4 fruit fly cellular contexts compared by ENCODE assay signal in genomic region chr3R:8927052-8927816, dm6.
A peak's percentile ranks its signal among the peaks of the same experiment; 100 is the strongest.
TF ChIP-seq lines count a peak whose summit lies in the region.

No protein-coding gene starts in this region.

- TF ChIP-seq CTCF in whole organism, embryonic (GFP tag; optimal IDR thresholded peaks at IDR 0.05; lab: Kevin White, UChicago), result no peak

TF ChIP-seq in whole organism, embryonic, 481 proteins besides CTCF, POLR2A, EP300 and RAD21 (continues in another document):
- peak; percentile 43; the same call in 1 of the 2 replicates for TF ChIP-seq aop (GFP tag; IDR thresholded peaks at IDR 0.05; lab: Robert Waterston, UW)
- TF ChIP-seq maf-S (GFP tag; optimal IDR thresholded peaks at IDR 0.05; lab: Kevin White, UChicago), result peak; percentile 40
- TF ChIP-seq Dll (GFP tag; IDR thresholded peaks at IDR 0.05; lab: Robert Waterston, UW; ENCODE audit: partially characterized antibody), result 0 out of 4 replicates have a peak, but pooled peaks have one; percentile 9
- TF ChIP-seq pros (GFP tag; optimal IDR thresholded peaks at IDR 0.05; lab: Kevin White, UChicago), result peak; percentile 73
- TF ChIP-seq pfk (GFP tag; optimal IDR thresholded peaks at IDR 0.05; lab: Kevin White, UChicago), result peak; percentile 99
- TF ChIP-seq CG12744 (GFP tag; optimal IDR thresholded peaks at IDR 0.05; lab: Kevin White, UChicago), result peak; percentile 26
- peak; percentile 30 for TF ChIP-seq kni (GFP tag; optimal IDR thresholded peaks at IDR 0.05; lab: Kevin White, UChicago)
- peak; percentile 69 for TF ChIP-seq CG15479 (GFP tag; optimal IDR thresholded peaks at IDR 0.05; lab: Kevin White, UChicago)
- TF ChIP-seq ind (GFP tag; optimal IDR thresholded peaks at IDR 0.05; lab: Kevin White, UChicago), result no peak
- peak; percentile 96 for TF ChIP-seq nom (GFP tag; optimal IDR thresholded peaks at IDR 0.05; lab: Kevin White, UChicago)
- TF ChIP-seq Abd-B (GFP tag; optimal IDR thresholded peaks at IDR 0.05; lab: Kevin White, UChicago), result no peak
- TF ChIP-seq Sry-δ (GFP tag; optimal IDR thresholded peaks at IDR 0.05; lab: Kevin White, UChicago), result no peak
- no peak for TF ChIP-seq row (GFP tag; IDR thresholded peaks at IDR 0.05; lab: Robert Waterston, UW)
- peak; percentile 90; the same call in 2 of the 3 replicates for TF ChIP-seq CG2199 (GFP tag; IDR thresholded peaks at IDR 0.05; lab: Robert Waterston, UW)
- peak; percentile 97 for TF ChIP-seq CG4360 (GFP tag; IDR thresholded peaks at IDR 0.05; lab: Robert Waterston, UW)
- no peak for TF ChIP-seq CG12299 (tag; optimal IDR thresholded peaks at IDR 0.05; lab: Kevin White, UChicago)
- TF ChIP-seq CG8765 (GFP tag; IDR thresholded peaks at IDR 0.05; lab: Robert Waterston, UW), result no peak
- TF ChIP-seq sqz (GFP tag; optimal IDR thresholded peaks at IDR 0.05; lab: Kevin White, UChicago), result peak; percentile 90
- TF ChIP-seq CG4730 (GFP tag; IDR thresholded peaks at IDR 0.05; lab: Robert Waterston, UW), result no peak
- TF ChIP-seq p53 (GFP tag; optimal IDR thresholded peaks at IDR 0.05; lab: Kevin White, UChicago), result no peak
- TF ChIP-seq trh (GFP tag; optimal IDR thresholded peaks at IDR 0.05; lab: Kevin White, UChicago), result no peak
- TF ChIP-seq crol (GFP tag; IDR thresholded peaks at IDR 0.05; lab: Robert Waterston, UW), result peak; percentile 24; the same call in 1 of the 2 replicates

TF ChIP-seq in whole organism, prepupa, 60 proteins besides CTCF, POLR2A, EP300 and RAD21 (continues in another document):
- TF ChIP-seq Sox15 (GFP tag; optimal IDR thresholded peaks at IDR 0.05; lab: Kevin White, UChicago), result no peak
- TF ChIP-seq salr (GFP tag; optimal IDR thresholded peaks at IDR 0.05; lab: Kevin White, UChicago), result peak in 1 of 2 experiments; percentile 23
- peak; percentile 7; the same call in 1 of the 3 replicates for TF ChIP-seq eg (GFP tag; IDR thresholded peaks at IDR 0.05; lab: Robert Waterston, UW)
- TF ChIP-seq CG3919 (GFP tag; optimal IDR thresholded peaks at IDR 0.05; lab: Kevin White, UChicago), result no peak
- TF ChIP-seq spab (GFP tag; optimal IDR thresholded peaks at IDR 0.05; lab: Kevin White, UChicago), result peak; percentile 78
- TF ChIP-seq Smox (GFP tag; optimal IDR thresholded peaks at IDR 0.05; lab: Kevin White, UChicago), result no peak
- no peak for TF ChIP-seq Blimp-1 (GFP tag; optimal IDR thresholded peaks at IDR 0.05; lab: Kevin White, UChicago)
- peak; percentile 69 for TF ChIP-seq CG1621 (tag; optimal IDR thresholded peaks at IDR 0.05; lab: Kevin White, UChicago)
- no peak for TF ChIP-seq Lpt (GFP tag; optimal IDR thresholded peaks at IDR 0.05; lab: Kevin White, UChicago)
- TF ChIP-seq CG16779 (tag; optimal IDR thresholded peaks at IDR 0.05; lab: Kevin White, UChicago), result peak; percentile 59
- TF ChIP-seq CG6808 (GFP tag; optimal IDR thresholded peaks at IDR 0.05; lab: Kevin White, UChicago), result peak; percentile 70
- no peak for TF ChIP-seq CG8319 (GFP tag; optimal IDR thresholded peaks at IDR 0.05; lab: Kevin White, UChicago)
- no peak for TF ChIP-seq Sox14 (GFP tag; optimal IDR thresholded peaks at IDR 0.05; lab: Kevin White, UChicago)
- peak; percentile 92 for TF ChIP-seq CG6854 (GFP tag; optimal IDR thresholded peaks at IDR 0.05; lab: Kevin White, UChicago)
- peak; percentile 78 for TF ChIP-seq Ets96B (tag; optimal IDR thresholded peaks at IDR 0.05; lab: Kevin White, UChicago)
- no peak for TF ChIP-seq CG8632 (GFP tag; optimal IDR thresholded peaks at IDR 0.05; lab: Kevin White, UChicago)
- TF ChIP-seq Hr38 (GFP tag; optimal IDR thresholded peaks at IDR 0.05; lab: Kevin White, UChicago), result no peak
- no peak for TF ChIP-seq pdm3 (GFP tag; optimal IDR thresholded peaks at IDR 0.05; lab: Kevin White, UChicago)
- TF ChIP-seq CG11762 (GFP tag; optimal IDR thresholded peaks at IDR 0.05; lab: Kevin White, UChicago; ENCODE audit: insufficient read depth), result no peak
- peak; percentile 76 for TF ChIP-seq CG10669 (GFP tag; optimal IDR thresholded peaks at IDR 0.05; lab: Kevin White, UChicago)
- peak; percentile 53 for TF ChIP-seq CG3032 (tag; optimal IDR thresholded peaks at IDR 0.05; lab: Kevin White, UChicago)
- TF ChIP-seq dsx (GFP tag; optimal IDR thresholded peaks at IDR 0.05; lab: Kevin White, UChicago; ENCODE audit: poor library complexity, severe bottlenecking), result peak; percentile 75
- TF ChIP-seq CG11902 (GFP tag; optimal IDR thresholded peaks at IDR 0.05; lab: Kevin White, UChicago), result no peak

TF ChIP-seq in whole organism, pupa, 21 proteins besides CTCF, POLR2A, EP300 and RAD21:
- TF ChIP-seq gl (tag; optimal IDR thresholded peaks at IDR 0.05; lab: Kevin White, UChicago) (peak; percentile 99), EcR (GFP tag; optimal IDR thresholded peaks at IDR 0.05; lab: Kevin White, UChicago) (peak; percentile 88), CG4496 (GFP tag; IDR thresholded peaks at IDR 0.05; lab: Robert Waterston, UW) (peak; percentile 31), Snoo (tag; optimal IDR thresholded peaks at IDR 0.05; lab: Kevin White, UChicago) (no peak), CG10348 (GFP tag; IDR thresholded peaks at IDR 0.05; lab: Robert Waterston, UW) (no peak), CG13204 (GFP tag; optimal IDR thresholded peaks at IDR 0.05; lab: Kevin White, UChicago) (peak; percentile 87), Pif1A (GFP tag; optimal IDR thresholded peaks at IDR 0.05; lab: Kevin White, UChicago) (no peak), CG17806 (tag; optimal IDR thresholded peaks at IDR 0.05; lab: Kevin White, UChicago) (peak; percentile 76), CG14655 (GFP tag; optimal IDR thresholded peaks at IDR 0.05; lab: Kevin White, UChicago) (no peak), rn (GFP tag; IDR thresholded peaks at IDR 0.05; lab: Robert Waterston, UW) (no peak), CG8301 (tag; optimal IDR thresholded peaks at IDR 0.05; lab: Kevin White, UChicago) (no peak), CG8159 (tag; optimal IDR thresholded peaks at IDR 0.05; lab: Kevin White, UChicago) (no peak), Pif1B (GFP tag; optimal IDR thresholded peaks at IDR 0.05; lab: Kevin White, UChicago) (no peak), CG15710 (tag; optimal IDR thresholded peaks at IDR 0.05; lab: Kevin White, UChicago) (peak; percentile 58), CG12605 (GFP tag; IDR thresholded peaks at IDR 0.05; lab: Robert Waterston, UW) (peak; percentile 60; the same call in 1 of the 2 replicates), CG34367 (tag; optimal IDR thresholded peaks at IDR 0.05; lab: Kevin White, UChicago) (peak; percentile 67), CG9948 (tag; optimal IDR thresholded peaks at IDR 0.05; lab: Kevin White, UChicago) (peak; percentile 22), Ets98B (GFP tag; IDR thresholded peaks at IDR 0.05; lab: Robert Waterston, UW) (no peak), fd96Ca (GFP tag; IDR thresholded peaks at IDR 0.05; lab: Robert Waterston, UW) (0 out of 3 replicates have a peak, but pooled peaks have one; percentile 28), D1 (tag; optimal IDR thresholded peaks at IDR 0.05; lab: Kevin White, UChicago) (peak; percentile 46), CG32121 (GFP tag; IDR thresholded peaks at IDR 0.05; lab: Robert Waterston, UW) (no peak)

TF ChIP-seq in whole organism, wandering third instar larva, 38 proteins besides CTCF, POLR2A, EP300 and RAD21:
- no peak for TF ChIP-seq Jra (GFP tag; optimal IDR thresholded peaks at IDR 0.05; lab: Kevin White, UChicago)
- peak; percentile 16 for TF ChIP-seq Dif (GFP tag; optimal IDR thresholded peaks at IDR 0.05; lab: Kevin White, UChicago; ENCODE audit: partially characterized antibody)
- peak; percentile 18 for TF ChIP-seq Hr83 (GFP tag; optimal IDR thresholded peaks at IDR 0.05; lab: Kevin White, UChicago; ENCODE audit: poor library complexity, severe bottlenecking)
- TF ChIP-seq dl (GFP tag; optimal IDR thresholded peaks at IDR 0.05; lab: Kevin White, UChicago; ENCODE audit: insufficient read depth in 1 of 2, partially characterized antibody in 2 of 2), result no peak
- no peak for TF ChIP-seq Hr78 (GFP tag; optimal IDR thresholded peaks at IDR 0.05; lab: Kevin White, UChicago)
- TF ChIP-seq Dfd (GFP tag; optimal IDR thresholded peaks at IDR 0.05; lab: Kevin White, UChicago), result no peak
- no peak for TF ChIP-seq fru (GFP tag; optimal IDR thresholded peaks at IDR 0.05; lab: Kevin White, UChicago)
- no peak for TF ChIP-seq lola (GFP tag; optimal IDR thresholded peaks at IDR 0.05; lab: Kevin White, UChicago)
- TF ChIP-seq HLH106 (tag; optimal IDR thresholded peaks at IDR 0.05; lab: Kevin White, UChicago), result no peak
- TF ChIP-seq Vsx2 (GFP tag; optimal IDR thresholded peaks at IDR 0.05; lab: Kevin White, UChicago; ENCODE audit: partially characterized antibody), result peak; percentile 2
- no peak for TF ChIP-seq tai (GFP tag; optimal IDR thresholded peaks at IDR 0.05; lab: Kevin White, UChicago)
- TF ChIP-seq Myc (optimal IDR thresholded peaks at IDR 0.05; lab: Kevin White, UChicago), result no peak
- TF ChIP-seq OdsH (GFP tag; optimal IDR thresholded peaks at IDR 0.05; lab: Kevin White, UChicago), result no peak
- no peak for TF ChIP-seq ey (GFP tag; optimal IDR thresholded peaks at IDR 0.05; lab: Kevin White, UChicago)
- TF ChIP-seq CG32264 (GFP tag; optimal IDR thresholded peaks at IDR 0.05; lab: Kevin White, UChicago), result no peak
- TF ChIP-seq woc (GFP tag; optimal IDR thresholded peaks at IDR 0.05; lab: Kevin White, UChicago), result no peak
- no peak for TF ChIP-seq brk (GFP tag; optimal IDR thresholded peaks at IDR 0.05; lab: Kevin White, UChicago)
- peak; percentile 60 for TF ChIP-seq Sp1 (GFP tag; optimal IDR thresholded peaks at IDR 0.05; lab: Kevin White, UChicago)
- peak; percentile 20 for TF ChIP-seq CG9705 (GFP tag; optimal IDR thresholded peaks at IDR 0.05; lab: Kevin White, UChicago)
- no peak for TF ChIP-seq dmrt93B (GFP tag; optimal IDR thresholded peaks at IDR 0.05; lab: Kevin White, UChicago)
- no peak for TF ChIP-seq Abd-B (GFP tag; optimal IDR thresholded peaks at IDR 0.05; lab: Kevin White, UChicago)
- TF ChIP-seq foxo (GFP tag; optimal IDR thresholded peaks at IDR 0.05; lab: Kevin White, UChicago), result no peak
- peak; percentile 22 for TF ChIP-seq jim (GFP tag; optimal IDR thresholded peaks at IDR 0.05; lab: Kevin White, UChicago)
- no peak for TF ChIP-seq N (GFP tag; optimal IDR thresholded peaks at IDR 0.05; lab: Kevin White, UChicago)
- TF ChIP-seq usp (GFP tag; optimal IDR thresholded peaks at IDR 0.05; lab: Kevin White, UChicago), result no peak
- peak; percentile 73 for TF ChIP-seq CrebA (GFP tag; optimal IDR thresholded peaks at IDR 0.05; lab: Kevin White, UChicago; ENCODE audit: borderline replicate concordance)
- no peak for TF ChIP-seq h (GFP tag; optimal IDR thresholded peaks at IDR 0.05; lab: Kevin White, UChicago)
- peak; percentile 97 for TF ChIP-seq psq (GFP tag; optimal IDR thresholded peaks at IDR 0.05; lab: Kevin White, UChicago)
- TF ChIP-seq dsf (GFP tag; optimal IDR thresholded peaks at IDR 0.05; lab: Kevin White, UChicago; ENCODE audit: borderline replicate concordance), result no peak
- no peak for TF ChIP-seq pan (optimal IDR thresholded peaks at IDR 0.05; lab: Kevin White, UChicago)
- peak; percentile 53 for TF ChIP-seq Rel (GFP tag; optimal IDR thresholded peaks at IDR 0.05; lab: Kevin White, UChicago)
- peak; percentile 51 for TF ChIP-seq Rel (tag; optimal IDR thresholded peaks at IDR 0.05; lab: Kevin White, UChicago)
- TF ChIP-seq rgr (GFP tag; optimal IDR thresholded peaks at IDR 0.05; lab: Kevin White, UChicago), result no peak

Comparison
In these comparisons a context has a peak if more than half of its experiments do, and no peak if none do; other contexts are left out.
1. Of the 7 proteins assayed by ChIP-seq in both whole organism, embryonic and whole organism, prepupa: peak only in whole organism, embryonic: none; only in whole organism, prepupa: CG16779 and CG6854; in both: none; in neither: 5.